Fruit fly (Drosophila melanogaster): ENCODE results near the gene Lsp1beta.

The Lsp1beta gene

DNA sequence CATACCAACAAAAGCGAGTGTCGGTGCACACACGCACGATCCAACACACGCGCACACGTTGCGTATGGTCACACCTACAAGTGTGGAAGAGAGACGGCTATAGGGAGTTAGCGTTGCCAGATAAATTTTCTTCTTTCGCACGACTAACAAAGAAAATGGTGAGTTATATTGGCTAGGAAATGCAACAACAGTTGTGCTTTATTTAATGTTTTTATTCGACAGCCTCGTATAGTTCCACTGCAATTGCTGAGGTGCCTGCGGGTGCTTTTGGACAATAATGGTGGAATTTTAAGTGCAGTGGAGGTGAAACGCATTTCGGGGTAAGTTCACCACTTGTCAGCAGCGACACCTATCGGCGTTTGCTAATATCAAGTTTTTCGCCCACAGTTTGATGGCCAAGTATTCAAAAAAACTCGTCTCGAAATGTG is 26.9 kb upstream of the Lsp1beta start (continued):
- TF ChIP-seq nerfin-2 (GFP tag; IDR thresholded peaks at IDR 0.05; ENCODE audit: partially characterized antibody) (no peak), insv (GFP tag; optimal IDR thresholded peaks at IDR 0.05) (no peak), CG8281 (tag; optimal IDR thresholded peaks at IDR 0.05) (no peak), Med (GFP tag) (peak; percentile 86), Nf-YB (GFP tag; optimal IDR thresholded peaks at IDR 0.05) (no peak), CG2889 (GFP tag; IDR thresholded peaks at IDR 0.05) (no peak), MBD-R2 (GFP tag; IDR thresholded peaks at IDR 0.05) (peak; percentile 21; the same call in 1 of the 2 replicates), lmd (GFP tag; IDR thresholded peaks at IDR 0.05) (no peak), CG32767 (GFP tag; IDR thresholded peaks at IDR 0.05) (peak; percentile 62; the same call in 1 of the 2 replicates), CG7963 (GFP tag; IDR thresholded peaks at IDR 0.05; ENCODE audit: partially characterized antibody) (0 out of 3 replicates have a peak, but pooled peaks have one; percentile 17), CG7357 (GFP tag; IDR thresholded peaks at IDR 0.05) (no peak), CG15269 (tag; optimal IDR thresholded peaks at IDR 0.05) (no peak), Sry-δ (GFP tag; optimal IDR thresholded peaks at IDR 0.05) (peak; percentile 23), mam (GFP tag; optimal IDR thresholded peaks at IDR 0.05) (no peak), CG8765 (GFP tag; IDR thresholded peaks at IDR 0.05) (no peak), Meics (GFP tag; optimal IDR thresholded peaks at IDR 0.05) (no peak), CG11247 (GFP tag; IDR thresholded peaks at IDR 0.05) (no peak), sqz (GFP tag; optimal IDR thresholded peaks at IDR 0.05) (no peak), HmgZ (tag; optimal IDR thresholded peaks at IDR 0.05) (peak; percentile 36), dm (GFP tag; optimal IDR thresholded peaks at IDR 0.05) (no peak), ranshi (GFP tag; IDR thresholded peaks at IDR 0.05) (0 out of 2 replicates have a peak, but pooled peaks have one; percentile 33), CHES-1-like (GFP tag; optimal IDR thresholded peaks at IDR 0.05) (peak; percentile 18), Hmr (GFP tag; optimal IDR thresholded peaks at IDR 0.05) (peak; percentile 31), CG18476 (GFP tag; optimal IDR thresholded peaks at IDR 0.05) (no peak), gt (GFP tag; IDR thresholded peaks at IDR 0.05) (no peak), CG17912 (GFP tag; optimal IDR thresholded peaks at IDR 0.05) (no peak), zfh1 (GFP tag; IDR thresholded peaks at IDR 0.05) (no peak), Elba2 (GFP tag; optimal IDR thresholded peaks at IDR 0.05) (no peak), CG4617 (GFP tag; optimal IDR thresholded peaks at IDR 0.05; ENCODE audit: borderline replicate concordance) (peak; percentile 80), stc (GFP tag; IDR thresholded peaks at IDR 0.05) (no peak), CG8290 (GFP tag; optimal IDR thresholded peaks at IDR 0.05) (no peak), CG8290 (tag; optimal IDR thresholded peaks at IDR 0.05) (peak in 1 of 2 experiments; percentile 52), ERR (GFP tag; optimal IDR thresholded peaks at IDR 0.05) (peak; percentile 30), CG34422 (GFP tag; IDR thresholded peaks at IDR 0.05) (peak; percentile 50; the same call in 1 of the 3 replicates), CG30020 (tag; optimal IDR thresholded peaks at IDR 0.05) (peak; percentile 1), bbx (GFP tag; IDR thresholded peaks at IDR 0.05; ENCODE audit: partially characterized antibody) (no peak), Dll (GFP tag; IDR thresholded peaks at IDR 0.05; ENCODE audit: partially characterized antibody) (no peak), CG34224 (GFP tag; IDR thresholded peaks at IDR 0.05; ENCODE audit: partially characterized antibody) (no peak), CG3995 (GFP tag; optimal IDR thresholded peaks at IDR 0.05) (no peak), amos (GFP tag; IDR thresholded peaks at IDR 0.05; ENCODE audit: partially characterized antibody) (peak; percentile 33), CG4820 (GFP tag; optimal IDR thresholded peaks at IDR 0.05) (peak; percentile 17), CG11560 (tag; IDR thresholded peaks at IDR 0.05) (no peak), CG1603 (tag; optimal IDR thresholded peaks at IDR 0.05) (peak; percentile 56), eve (GFP tag; optimal IDR thresholded peaks at IDR 0.05) (no peak), eyg (GFP tag; optimal IDR thresholded peaks at IDR 0.05) (no peak), CG11695 (GFP tag; IDR thresholded peaks at IDR 0.05) (no peak), jigr1 (GFP tag; IDR thresholded peaks at IDR 0.05) (no peak), dan (GFP tag; IDR thresholded peaks at IDR 0.05) (no peak), HHEX (GFP tag; optimal IDR thresholded peaks at IDR 0.05) (no peak), CG2120 (GFP tag; optimal IDR thresholded peaks at IDR 0.05) (peak; percentile 10), H15 (GFP tag; IDR thresholded peaks at IDR 0.05) (no peak), ato (GFP tag; IDR thresholded peaks at IDR 0.05; ENCODE audit: partially characterized antibody) (peak; percentile 66)

Data from whole organism, embryonic.